Worm (Caenorhabditis elegans) whole organism, late embryonic: ENCODE measurements around the gene gem-4.

Experiments used
- K02D7.2 ChIP-seq: sonication (generic microtip); optimal IDR thresholded peaks from 2 replicates; lab custom pipeline; 2017; ENCODE audit warnings: mild to moderate bottlenecking, missing genetic modification characterization, missing compliant biosample characterization
- ahr-1 ChIP-seq: sonication (generic microtip); optimal IDR thresholded peaks from 2 replicates; lab custom pipeline; 2016; ENCODE audit warnings: missing genetic modification characterization, missing compliant biosample characterization
- ceh-19 ChIP-seq: fragments of 200-800 bp; sonication (Bioruptor generic); optimal IDR thresholded peaks from 2 replicates; lab custom pipeline; 2018; ENCODE audit warnings: mild to moderate bottlenecking, missing genetic modification characterization, missing compliant biosample characterization
- fkh-10 ChIP-seq: fragments of 150-350 bp; optimal IDR thresholded peaks from 2 replicates; lab custom pipeline; 2014; ENCODE audit warnings: missing biosample characterization, missing genetic modification reagents, missing genetic modification characterization
- madf-2 ChIP-seq: sonication (generic microtip); optimal IDR thresholded peaks from 2 replicates; lab custom pipeline; 2017; ENCODE audit warnings: missing genetic modification characterization, missing compliant biosample characterization

DNA sequence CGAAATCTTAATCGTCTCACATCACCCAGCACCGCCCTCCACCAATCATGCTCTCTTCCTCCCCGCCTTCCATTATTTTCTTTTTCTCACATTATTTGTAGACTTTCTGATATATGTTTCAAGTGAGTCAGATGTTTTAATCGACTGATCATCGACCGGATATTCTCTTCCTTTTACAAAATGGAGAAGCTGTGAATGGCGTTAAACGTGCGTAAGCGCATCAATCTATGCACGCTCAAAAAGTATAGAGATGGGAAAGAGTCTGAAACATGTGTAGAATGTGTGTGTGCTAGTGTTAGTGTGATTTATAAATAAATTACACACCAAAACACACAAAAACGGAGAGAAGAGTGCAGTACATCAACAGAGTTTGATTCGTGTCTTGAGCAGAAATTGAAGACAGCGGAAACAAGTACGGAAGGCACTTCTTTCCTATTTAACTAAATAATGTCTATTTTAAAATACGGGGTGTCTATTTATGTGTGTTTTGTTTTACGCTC lies 31.6 kb downstream of the gem-4 start:
- TF ChIP-seq K02D7.2 (tag; lab: Kevin White, UChicago) = no peak
- TF ChIP-seq ahr-1 (tag; lab: Kevin White, UChicago) = no peak
- no peak for TF ChIP-seq fkh-10
- TF ChIP-seq ceh-19 (GFP tag; lab: Kevin White, UChicago) = no peak
- no peak for TF ChIP-seq madf-2
